Worm (Caenorhabditis elegans) whole organism, L4 larva: ENCODE results near the gene F15H10.5.

ENCODE experiments used
- D1046.2 ChIP-seq: fragments of 200-800 bp; sonication (Bioruptor generic); IDR thresholded peaks from 2 replicates; pipeline ENCODE4 v1.3.6; 2022; ENCODE audit warnings: missing genetic modification characterization, missing compliant biosample characterization
- F26F4.8 ChIP-seq: fragments of 200-800 bp; sonication (Bioruptor generic); conservative IDR thresholded peaks from 2 replicates; pipeline ENCODE4 v1.3.6; 2022; ENCODE audit warnings: missing genetic modification characterization, missing compliant biosample characterization
- T26A8.4 ChIP-seq: fragments of 200-800 bp; sonication (Bioruptor generic); IDR thresholded peaks from 2 replicates; pipeline ENCODE4 v1.3.6; 2022; ENCODE audit warnings: missing genetic modification characterization, missing compliant biosample characterization
- Y105C5A.15 ChIP-seq: fragments of 200-800 bp; sonication (Bioruptor generic); IDR thresholded peaks from 2 replicates; pipeline ENCODE4 v1.3.6; 2022; ENCODE audit warnings: missing genetic modification characterization, missing compliant biosample characterization
- ZK337.2 ChIP-seq: fragments of 200-800 bp; sonication (Bioruptor generic); IDR thresholded peaks from 2 replicates; pipeline ENCODE4 v1.3.6; 2022; ENCODE audit warnings: missing genetic modification reagents, missing genetic modification characterization, missing compliant biosample characterization
- ama-1 ChIP-seq: fragments of 150-350 bp; optimal IDR thresholded peaks from 2 replicates; lab custom pipeline; 2014; ENCODE audit warnings: inconsistent platforms, mixed read lengths
- arid-1 ChIP-seq: fragments of 200-800 bp; sonication (Bioruptor generic); conservative IDR thresholded peaks from 2 replicates; pipeline ENCODE4 v1.3.6; 2022; ENCODE audit warnings: missing genetic modification reagents, missing genetic modification characterization, missing compliant biosample characterization
- ceh-20 ChIP-seq: fragments of 200-800 bp; sonication (Bioruptor generic); IDR thresholded peaks from 2 replicates; pipeline ENCODE4 v1.3.6; 2022; ENCODE audit warnings: missing genetic modification reagents, missing genetic modification characterization, missing compliant biosample characterization
- ceh-28 ChIP-seq: fragments of 150-350 bp; optimal IDR thresholded peaks from 2 replicates; lab custom pipeline; 2014; ENCODE audit warnings: missing biosample characterization, missing genetic modification reagents, missing genetic modification characterization
- ceh-32 ChIP-seq: sonication (generic microtip); optimal IDR thresholded peaks from 2 replicates; lab custom pipeline; 2016; ENCODE audit warnings: mild to moderate bottlenecking, missing genetic modification characterization, missing compliant biosample characterization; ENCODE audit not compliant: poor library complexity
- ceh-82 ChIP-seq: sonication (generic microtip); optimal IDR thresholded peaks from 2 replicates; lab custom pipeline; 2017; ENCODE audit warnings: missing biosample characterization, missing genetic modification characterization
- cey-2 ChIP-seq: sonication (generic microtip); optimal IDR thresholded peaks from 3 replicates; lab custom pipeline; 2017; ENCODE audit warnings: missing genetic modification characterization, mild to moderate bottlenecking, missing compliant biosample characterization, antibody characterized with exemption, borderline replicate concordance; ENCODE audit not compliant: insufficient read depth
- ctbp-1 ChIP-seq: fragments of 200-800 bp; sonication (Bioruptor generic); IDR thresholded peaks from 2 replicates; pipeline ENCODE4 v1.3.6; 2022; ENCODE audit warnings: missing genetic modification reagents, missing genetic modification characterization, missing compliant biosample characterization
- daf-16 ChIP-seq, 3 experiments: sonication (generic microtip); optimal IDR thresholded peaks; 2 replicates each; lab custom pipeline; 2016 to 2017; ENCODE audit warnings: missing genetic modification characterization in 3 of 3, missing genetic modification reagents in 3 of 3, mild to moderate bottlenecking in 2 of 3, missing compliant biosample characterization in 2 of 3, missing biosample characterization in 1 of 3, moderate library complexity in 1 of 3
- daf-19 ChIP-seq: fragments of 200-800 bp; sonication (Bioruptor generic); conservative IDR thresholded peaks from 2 replicates; pipeline ENCODE4 v1.3.6; 2022; ENCODE audit warnings: missing genetic modification characterization, missing compliant biosample characterization
- dmd-8 ChIP-seq: fragments of 200-800 bp; sonication (Bioruptor generic); IDR thresholded peaks from 2 replicates; pipeline ENCODE4 v1.3.6; 2022; ENCODE audit warnings: missing genetic modification characterization, missing compliant biosample characterization
- dmd-9 ChIP-seq: fragments of 200-800 bp; sonication (Bioruptor generic); IDR thresholded peaks from 2 replicates; pipeline ENCODE4 v1.3.6; 2022; ENCODE audit warnings: missing genetic modification reagents, missing genetic modification characterization, missing compliant biosample characterization
- dve-1 ChIP-seq: sonication (generic microtip); optimal IDR thresholded peaks from 2 replicates; lab custom pipeline; 2017; ENCODE audit warnings: antibody characterized with exemption, mild to moderate bottlenecking, missing genetic modification characterization, missing compliant biosample characterization; ENCODE audit not compliant: insufficient read depth
- gei-8 ChIP-seq: fragments of 200-800 bp; sonication (Bioruptor generic); optimal IDR thresholded peaks from 2 replicates; lab custom pipeline; 2018; ENCODE audit warnings: mild to moderate bottlenecking, missing genetic modification characterization, missing compliant biosample characterization
- hlh-11 ChIP-seq: fragments of 200-800 bp; sonication (Bioruptor generic); optimal IDR thresholded peaks from 2 replicates; lab custom pipeline; 2018; ENCODE audit warnings: mild to moderate bottlenecking, missing genetic modification characterization, missing compliant biosample characterization
- hlh-30 ChIP-seq: sonication (generic microtip); optimal IDR thresholded peaks from 2 replicates; lab custom pipeline; 2017; ENCODE audit warnings: antibody characterized with exemption, mild to moderate bottlenecking, missing genetic modification characterization, missing compliant biosample characterization; ENCODE audit not compliant: insufficient read depth
- hmg-1.1 ChIP-seq: fragments of 200-800 bp; sonication (Bioruptor generic); IDR thresholded peaks from 2 replicates; pipeline ENCODE4 v1.3.6; 2022; ENCODE audit warnings: missing genetic modification reagents, missing genetic modification characterization, missing compliant biosample characterization
- lin-15B ChIP-seq: fragments of 150-350 bp; sonication (generic microtip); optimal IDR thresholded peaks from 3 replicates; lab custom pipeline; 2014; ENCODE audit warnings: missing biosample characterization, missing genetic modification characterization
- lin-29 ChIP-seq: fragments of 200-800 bp; sonication (Bioruptor generic); IDR thresholded peaks from 2 replicates; pipeline ENCODE4 v1.3.6; 2022; ENCODE audit warnings: missing genetic modification reagents, missing genetic modification characterization, missing compliant biosample characterization
- lir-3 ChIP-seq: sonication (generic microtip); optimal IDR thresholded peaks from 2 replicates; lab custom pipeline; 2016; ENCODE audit warnings: mild to moderate bottlenecking, missing genetic modification characterization, missing compliant biosample characterization
- madf-5 ChIP-seq, 2 experiments: fragments of 200-800 bp; sonication (Bioruptor generic); IDR thresholded peaks; 2 replicates each; pipeline ENCODE4 v1.3.6; 2022; ENCODE audit warnings: missing compliant biosample characterization in 2 of 2, missing genetic modification characterization in 2 of 2
- madf-9 ChIP-seq: fragments of 200-800 bp; sonication (Bioruptor generic); conservative IDR thresholded peaks from 2 replicates; pipeline ENCODE4 v1.3.6; 2022; ENCODE audit warnings: missing genetic modification reagents, missing genetic modification characterization, missing compliant biosample characterization
- mdl-1 ChIP-seq, 2 experiments: fragments of 150-350 bp in 1 of 2; sonication (generic microtip) in 1 of 2; optimal IDR thresholded peaks; 2 replicates each; lab custom pipeline; 2014 to 2017; ENCODE audit warnings: missing biosample characterization in 2 of 2, missing genetic modification characterization in 2 of 2
- mdt-29 ChIP-seq: fragments of 200-800 bp; sonication (Bioruptor generic); IDR thresholded peaks from 2 replicates; pipeline ENCODE4 v1.3.6; 2022; ENCODE audit warnings: missing genetic modification reagents, missing genetic modification characterization, missing compliant biosample characterization
- mes-2 ChIP-seq: sonication (generic microtip); optimal IDR thresholded peaks from 2 replicates; lab custom pipeline; 2016; ENCODE audit warnings: missing genotype, mild to moderate bottlenecking, missing genetic modification characterization, missing compliant biosample characterization; ENCODE audit not compliant: poor library complexity, severe bottlenecking
- mxl-2 ChIP-seq: fragments of 200-800 bp; sonication (Bioruptor generic); conservative IDR thresholded peaks from 2 replicates; pipeline ENCODE4 v1.3.6; 2022; ENCODE audit warnings: missing genetic modification reagents, missing genetic modification characterization, missing compliant biosample characterization
- nhr-102 ChIP-seq: sonication (generic microtip); optimal IDR thresholded peaks from 2 replicates; lab custom pipeline; 2016; ENCODE audit warnings: mild to moderate bottlenecking, missing genetic modification characterization, moderate library complexity, missing compliant biosample characterization
- nhr-11 ChIP-seq: fragments of 150-350 bp; optimal IDR thresholded peaks from 2 replicates; lab custom pipeline; 2014; ENCODE audit warnings: missing biosample characterization, missing genetic modification characterization
- nhr-111 ChIP-seq: fragments of 200-800 bp; sonication (Bioruptor generic); optimal IDR thresholded peaks from 2 replicates; lab custom pipeline; 2018; ENCODE audit warnings: mild to moderate bottlenecking, missing genetic modification characterization, missing compliant biosample characterization
- nhr-28 ChIP-seq: fragments of 150-350 bp; optimal IDR thresholded peaks from 2 replicates; lab custom pipeline; 2014; ENCODE audit warnings: missing biosample characterization, missing genetic modification characterization
- nhr-42 ChIP-seq: fragments of 200-800 bp; sonication (Bioruptor generic); IDR thresholded peaks from 2 replicates; pipeline ENCODE4 v1.3.6; 2022; ENCODE audit warnings: missing genetic modification characterization, missing compliant biosample characterization
- nhr-48 ChIP-seq: sonication (generic microtip); optimal IDR thresholded peaks from 2 replicates; lab custom pipeline; 2016; ENCODE audit warnings: mild to moderate bottlenecking, missing genetic modification characterization, missing compliant biosample characterization
- pqm-1 ChIP-seq: sonication (generic microtip); optimal IDR thresholded peaks from 2 replicates; lab custom pipeline; 2017; ENCODE audit warnings: missing biosample characterization, missing genetic modification characterization
- sdz-12 ChIP-seq: fragments of 200-800 bp; sonication (Bioruptor generic); optimal IDR thresholded peaks from 2 replicates; lab custom pipeline; 2018; ENCODE audit warnings: mild to moderate bottlenecking, missing genetic modification characterization, missing compliant biosample characterization
- set-16 ChIP-seq: fragments of 200-800 bp; sonication (Bioruptor generic); IDR thresholded peaks from 2 replicates; pipeline ENCODE4 v1.3.6; 2022; ENCODE audit warnings: missing genetic modification reagents, missing genetic modification characterization, missing compliant biosample characterization
- skn-1 ChIP-seq: fragments of 150-350 bp; optimal IDR thresholded peaks from 2 replicates; lab custom pipeline; 2014; ENCODE audit warnings: missing biosample characterization, missing genetic modification characterization
- snpc-4 ChIP-seq: fragments of 150-350 bp; optimal IDR thresholded peaks from 2 replicates; lab custom pipeline; 2014; ENCODE audit warnings: missing biosample characterization, missing genetic modification characterization
- spr-1 ChIP-seq: sonication (generic microtip); optimal IDR thresholded peaks from 2 replicates; lab custom pipeline; 2016; ENCODE audit warnings: mild to moderate bottlenecking, missing genetic modification characterization, missing compliant biosample characterization
- tra-1 ChIP-seq: fragments of 200-800 bp; sonication (Bioruptor generic); IDR thresholded peaks from 2 replicates; pipeline ENCODE4 v1.3.6; 2022; ENCODE audit warnings: missing genetic modification reagents, missing genetic modification characterization, missing compliant biosample characterization
- vab-7 ChIP-seq: fragments of 200-800 bp; sonication (Bioruptor generic); IDR thresholded peaks from 2 replicates; pipeline ENCODE4 v1.3.6; 2022; ENCODE audit warnings: missing genetic modification reagents, missing genetic modification characterization, missing compliant biosample characterization
- zfp-2 ChIP-seq: sonication (generic microtip); optimal IDR thresholded peaks from 2 replicates; lab custom pipeline; 2016; ENCODE audit warnings: mild to moderate bottlenecking, missing genetic modification characterization, missing compliant biosample characterization

F15H10.5 gene

DNA sequence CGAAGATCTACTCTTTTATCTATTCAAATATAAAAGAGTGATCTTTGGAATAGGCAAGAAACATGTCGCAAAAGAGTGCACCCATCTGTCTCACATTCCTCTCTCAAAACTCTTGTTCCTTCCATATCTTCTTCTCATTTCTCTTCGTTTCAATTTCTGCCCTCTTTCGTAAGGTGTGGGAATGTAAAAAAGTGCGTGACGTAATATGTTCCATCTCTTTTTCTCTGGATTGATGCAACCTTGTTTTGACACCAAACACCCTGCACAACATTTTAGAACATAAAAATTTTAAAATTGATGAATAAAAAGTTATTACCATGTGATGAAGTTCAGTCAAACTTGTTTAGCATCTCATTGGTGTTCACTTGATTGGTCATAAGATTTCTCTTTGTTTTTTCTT lies 48.2 kb upstream of the F15H10.5 start:
- TF ChIP-seq daf-16 (GFP tag; optimal IDR thresholded peaks at IDR 0.05; lab: Kevin White, UChicago) (no peak), daf-16 (tag; optimal IDR thresholded peaks at IDR 0.05; lab: Kevin White, UChicago) (peak; percentile 15), nhr-42 (no peak), T26A8.4 (GFP tag; lab: Robert Waterston, UW) (no peak), ZK337.2 (GFP tag; lab: Robert Waterston, UW) (no peak), spr-1 (tag; lab: Kevin White, UChicago) (no peak), hlh-30 (tag; lab: Kevin White, UChicago) (peak; percentile 71), F26F4.8 (GFP tag; lab: Robert Waterston, UW) (no peak), mdt-29 (GFP tag; lab: Robert Waterston, UW) (no peak), dmd-9 (GFP tag; lab: Robert Waterston, UW) (no peak), nhr-111 (no peak), ceh-28 (tag; lab: Kevin White, UChicago) (no peak), mes-2 (peak; percentile 2), ama-1 (lab: Kevin White, UChicago) (peak; percentile 58)

DNA sequence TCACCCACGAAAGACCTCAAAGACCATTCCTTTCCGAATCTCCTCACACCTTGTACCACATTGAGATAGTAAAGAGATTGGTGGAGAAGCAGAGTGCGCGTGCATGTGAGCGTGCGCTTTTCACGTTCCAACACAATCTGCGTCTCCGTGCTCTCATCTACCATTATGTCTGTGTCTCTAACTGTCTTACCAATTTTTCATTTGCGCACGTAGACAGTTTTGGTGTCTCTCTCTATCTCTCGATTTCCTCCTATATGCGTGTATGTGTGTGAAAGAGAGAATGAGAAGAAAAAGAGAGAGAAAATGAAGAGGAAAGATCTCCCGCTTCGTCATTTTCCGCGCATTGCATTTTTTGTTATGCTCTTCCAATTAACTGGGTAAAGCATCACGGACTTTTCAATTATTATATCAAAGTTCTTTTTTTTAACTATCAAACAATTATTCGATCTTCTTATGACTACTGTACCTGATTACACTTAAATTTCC lies 47.8 kb upstream of the F15H10.5 start:
- peak; percentile 2 for TF ChIP-seq zfp-2
- peak; percentile 73 for TF ChIP-seq mxl-2
- peak; percentile 100 for TF ChIP-seq mdl-1 (tag; optimal IDR thresholded peaks at IDR 0.05; lab: Kevin White, UChicago)
- peak; percentile 97 for TF ChIP-seq dve-1 (tag; lab: Kevin White, UChicago)
- no peak for TF ChIP-seq F26F4.8 (GFP tag; lab: Robert Waterston, UW)
- 0 out of 2 replicates have a peak, but pooled peaks have one; percentile 13 for TF ChIP-seq madf-9 (GFP tag; lab: Robert Waterston, UW)
- peak; percentile 61; the same call in 1 of the 2 replicates for TF ChIP-seq lin-29
- peak; percentile 52; the same call in 1 of the 2 replicates for TF ChIP-seq nhr-42
- TF ChIP-seq ceh-32 (tag; lab: Kevin White, UChicago), result no peak
- TF ChIP-seq daf-19 (GFP tag; lab: Robert Waterston, UW), result no peak
- peak in 1 of 2 experiments; percentile 5 for TF ChIP-seq daf-16 (GFP tag; optimal IDR thresholded peaks at IDR 0.05; lab: Kevin White, UChicago)
- TF ChIP-seq daf-16 (tag; optimal IDR thresholded peaks at IDR 0.05; lab: Kevin White, UChicago), result peak; percentile 69
- peak; percentile 84 for TF ChIP-seq T26A8.4 (GFP tag; lab: Robert Waterston, UW)
- TF ChIP-seq nhr-102 (tag; lab: Kevin White, UChicago), result peak; percentile 78
- peak; percentile 93 for TF ChIP-seq nhr-48 (tag; lab: Kevin White, UChicago)
- no peak for TF ChIP-seq Y105C5A.15
- TF ChIP-seq tra-1 (GFP tag; lab: Robert Waterston, UW), result peak; percentile 83
- no peak for TF ChIP-seq lin-15B (tag; lab: Kevin White, UChicago)
- TF ChIP-seq pqm-1 (tag; lab: Kevin White, UChicago), result peak; percentile 6
- 0 out of 2 replicates have a peak, but pooled peaks have one; percentile 39 for TF ChIP-seq dmd-8 (GFP tag; lab: Robert Waterston, UW)
- peak; percentile 96 for TF ChIP-seq nhr-28 (tag; lab: Kevin White, UChicago)
- TF ChIP-seq ceh-82, result no peak
- peak; percentile 82 for TF ChIP-seq arid-1 (GFP tag; lab: Robert Waterston, UW)
- peak; percentile 83 for TF ChIP-seq hmg-1.1
- TF ChIP-seq nhr-11 (tag; lab: Kevin White, UChicago), result peak; percentile 97
- TF ChIP-seq hlh-11 (tag; lab: Kevin White, UChicago), result peak; percentile 97
- no peak for TF ChIP-seq nhr-111
- peak; percentile 59 for TF ChIP-seq skn-1 (tag; lab: Kevin White, UChicago)
- peak; percentile 89 for TF ChIP-seq cey-2 (tag; lab: Kevin White, UChicago)
- no peak for TF ChIP-seq sdz-12 (GFP tag; lab: Kevin White, UChicago)
- no peak for TF ChIP-seq set-16 (GFP tag; lab: Robert Waterston, UW)
- TF ChIP-seq vab-7 (GFP tag; lab: Robert Waterston, UW), result peak; percentile 60; the same call in 1 of the 2 replicates
- TF ChIP-seq ctbp-1 (GFP tag; lab: Robert Waterston, UW), result peak; percentile 94
- TF ChIP-seq ceh-20 (GFP tag; lab: Robert Waterston, UW), result peak; percentile 88
- peak; percentile 80 for TF ChIP-seq gei-8 (GFP tag; lab: Kevin White, UChicago)
- TF ChIP-seq spr-1 (tag; lab: Kevin White, UChicago), result peak; percentile 48
- peak; percentile 46 for TF ChIP-seq ceh-28 (tag; lab: Kevin White, UChicago)
- TF ChIP-seq D1046.2 (GFP tag; lab: Robert Waterston, UW), result no peak
- no peak for TF ChIP-seq snpc-4
- TF ChIP-seq lir-3, result no peak
- TF ChIP-seq madf-5 (GFP tag; IDR thresholded peaks at IDR 0.05; lab: Robert Waterston, UW), result no peak
